Worm (Caenorhabditis elegans): ENCODE data around the gene ZC513.3.

- no peak for TF ChIP-seq unc-39 (tag; optimal IDR thresholded peaks at IDR 0.05)
- no peak for TF ChIP-seq ztf-11 (tag; optimal IDR thresholded peaks at IDR 0.05)
- no peak for TF ChIP-seq snpc-4 (tag; optimal IDR thresholded peaks at IDR 0.05)
- TF ChIP-seq D1046.2 (GFP tag; IDR thresholded peaks at IDR 0.05) = no peak
- no peak for TF ChIP-seq zfp-3 (GFP tag; conservative IDR thresholded peaks at IDR 0.05)
- no peak for TF ChIP-seq F10B5.3 (tag; optimal IDR thresholded peaks at IDR 0.05)
- no peak for TF ChIP-seq nhr-25 (tag; optimal IDR thresholded peaks at IDR 0.05; ENCODE audit: borderline replicate concordance, insufficient read depth)
- no peak for TF ChIP-seq tag-97 (GFP tag; IDR thresholded peaks at IDR 0.05)
- TF ChIP-seq dve-1 (tag; optimal IDR thresholded peaks at IDR 0.05; ENCODE audit: insufficient read depth) = no peak
Measured at ce11 chrV:8007460-8008292, 39.1 kb upstream of the ZC513.3 start, which contains the start of gene Y97E10AR.3.
